Worm (Caenorhabditis elegans) whole organism, L4 larva: ENCODE data around the gene ppm-1.H.

ENCODE experiments used
- D1046.2 ChIP-seq: fragments of 200-800 bp; sonication (Bioruptor generic); IDR thresholded peaks from 2 replicates; pipeline ENCODE4 v1.3.6; 2022; ENCODE audit warnings: missing genetic modification characterization, missing compliant biosample characterization
- R02D3.7 ChIP-seq: fragments of 150-350 bp; sonication (generic microtip); optimal IDR thresholded peaks from 3 replicates; lab custom pipeline; 2014; ENCODE audit warnings: missing biosample characterization, missing genetic modification characterization
- T26A8.4 ChIP-seq: fragments of 200-800 bp; sonication (Bioruptor generic); IDR thresholded peaks from 2 replicates; pipeline ENCODE4 v1.3.6; 2022; ENCODE audit warnings: missing genetic modification characterization, missing compliant biosample characterization
- aha-1 ChIP-seq: fragments of 150-350 bp; peaks from one replicate; lab custom pipeline; 2014; ENCODE audit warnings: missing biosample characterization, missing genetic modification characterization
- aly-2 ChIP-seq: sonication (generic microtip); optimal IDR thresholded peaks from 2 replicates; lab custom pipeline; 2018; ENCODE audit warnings: missing biosample characterization, missing genetic modification characterization
- ama-1 ChIP-seq: fragments of 150-350 bp; optimal IDR thresholded peaks from 2 replicates; lab custom pipeline; 2014; ENCODE audit warnings: inconsistent platforms, mixed read lengths
- ceh-20 ChIP-seq: fragments of 200-800 bp; sonication (Bioruptor generic); IDR thresholded peaks from 2 replicates; pipeline ENCODE4 v1.3.6; 2022; ENCODE audit warnings: missing genetic modification reagents, missing genetic modification characterization, missing compliant biosample characterization
- ceh-32 ChIP-seq: sonication (generic microtip); optimal IDR thresholded peaks from 2 replicates; lab custom pipeline; 2016; ENCODE audit warnings: mild to moderate bottlenecking, missing genetic modification characterization, missing compliant biosample characterization; ENCODE audit not compliant: poor library complexity
- ceh-62 ChIP-seq: sonication (generic microtip); optimal IDR thresholded peaks from 2 replicates; lab custom pipeline; 2017; ENCODE audit warnings: missing biosample characterization, missing genetic modification characterization
- ceh-82 ChIP-seq: sonication (generic microtip); optimal IDR thresholded peaks from 2 replicates; lab custom pipeline; 2017; ENCODE audit warnings: missing biosample characterization, missing genetic modification characterization
- ces-1 ChIP-seq: fragments of 150-350 bp; sonication (generic microtip); optimal IDR thresholded peaks from 4 replicates; lab custom pipeline; 2014; ENCODE audit warnings: missing biosample characterization, missing genetic modification reagents, missing genetic modification characterization
- cey-2 ChIP-seq: sonication (generic microtip); optimal IDR thresholded peaks from 3 replicates; lab custom pipeline; 2017; ENCODE audit warnings: missing genetic modification characterization, mild to moderate bottlenecking, missing compliant biosample characterization, antibody characterized with exemption, borderline replicate concordance; ENCODE audit not compliant: insufficient read depth
- ctbp-1 ChIP-seq: fragments of 200-800 bp; sonication (Bioruptor generic); IDR thresholded peaks from 2 replicates; pipeline ENCODE4 v1.3.6; 2022; ENCODE audit warnings: missing genetic modification reagents, missing genetic modification characterization, missing compliant biosample characterization
- daf-12 ChIP-seq: fragments of 150-350 bp; optimal IDR thresholded peaks from 2 replicates; lab custom pipeline; 2014; ENCODE audit warnings: missing biosample characterization, missing genetic modification reagents, missing genetic modification characterization
- dpl-1 ChIP-seq: fragments of 150-350 bp; optimal IDR thresholded peaks from 2 replicates; lab custom pipeline; 2014; ENCODE audit warnings: missing biosample characterization, missing genetic modification reagents, missing genetic modification characterization
- fkh-10 ChIP-seq: fragments of 150-350 bp; optimal IDR thresholded peaks from 2 replicates; lab custom pipeline; 2014; ENCODE audit warnings: missing biosample characterization, missing genetic modification reagents, missing genetic modification characterization
- hif-1 ChIP-seq, 2 experiments: sonication (generic microtip); optimal IDR thresholded peaks; 2 replicates each; lab custom pipeline; 2016 to 2017; ENCODE audit warnings: missing compliant biosample characterization in 2 of 2, missing genetic modification characterization in 2 of 2, missing genetic modification reagents in 2 of 2, missing genotype in 2 of 2, mild to moderate bottlenecking in 1 of 2
- hlh-11 ChIP-seq: fragments of 200-800 bp; sonication (Bioruptor generic); optimal IDR thresholded peaks from 2 replicates; lab custom pipeline; 2018; ENCODE audit warnings: mild to moderate bottlenecking, missing genetic modification characterization, missing compliant biosample characterization
- hlh-30 ChIP-seq: sonication (generic microtip); optimal IDR thresholded peaks from 2 replicates; lab custom pipeline; 2017; ENCODE audit warnings: antibody characterized with exemption, mild to moderate bottlenecking, missing genetic modification characterization, missing compliant biosample characterization; ENCODE audit not compliant: insufficient read depth
- hmg-1.1 ChIP-seq: fragments of 200-800 bp; sonication (Bioruptor generic); IDR thresholded peaks from 2 replicates; pipeline ENCODE4 v1.3.6; 2022; ENCODE audit warnings: missing genetic modification reagents, missing genetic modification characterization, missing compliant biosample characterization
- jun-1 ChIP-seq: fragments of 150-350 bp; optimal IDR thresholded peaks from 2 replicates; lab custom pipeline; 2014; ENCODE audit warnings: missing biosample characterization, missing genetic modification reagents, missing genetic modification characterization
- lin-38 ChIP-seq: fragments of 200-800 bp; sonication (Bioruptor generic); IDR thresholded peaks from 2 replicates; pipeline ENCODE4 v1.3.6; 2022; ENCODE audit warnings: missing genetic modification reagents, missing genetic modification characterization, missing compliant biosample characterization
- lir-3 ChIP-seq: sonication (generic microtip); optimal IDR thresholded peaks from 2 replicates; lab custom pipeline; 2016; ENCODE audit warnings: mild to moderate bottlenecking, missing genetic modification characterization, missing compliant biosample characterization
- lsy-2 ChIP-seq, 2 experiments: fragments of 150-350 bp in 1 of 2; sonication (generic microtip) in 1 of 2; optimal IDR thresholded peaks; 2 replicates each; lab custom pipeline; 2014 to 2017; ENCODE audit warnings: missing biosample characterization in 2 of 2, missing genetic modification characterization in 2 of 2
- madf-5 ChIP-seq, 2 experiments: fragments of 200-800 bp; sonication (Bioruptor generic); IDR thresholded peaks; 2 replicates each; pipeline ENCODE4 v1.3.6; 2022; ENCODE audit warnings: missing compliant biosample characterization in 2 of 2, missing genetic modification characterization in 2 of 2
- madf-9 ChIP-seq: fragments of 200-800 bp; sonication (Bioruptor generic); conservative IDR thresholded peaks from 2 replicates; pipeline ENCODE4 v1.3.6; 2022; ENCODE audit warnings: missing genetic modification reagents, missing genetic modification characterization, missing compliant biosample characterization
- mdl-1 ChIP-seq, 2 experiments: fragments of 150-350 bp in 1 of 2; sonication (generic microtip) in 1 of 2; optimal IDR thresholded peaks; 2 replicates each; lab custom pipeline; 2014 to 2017; ENCODE audit warnings: missing biosample characterization in 2 of 2, missing genetic modification characterization in 2 of 2
- mep-1 ChIP-seq: fragments of 150-350 bp; sonication (generic microtip); optimal IDR thresholded peaks from 3 replicates; lab custom pipeline; 2014; ENCODE audit warnings: missing biosample characterization, missing genetic modification characterization
- mes-2 ChIP-seq: sonication (generic microtip); optimal IDR thresholded peaks from 2 replicates; lab custom pipeline; 2016; ENCODE audit warnings: missing genotype, mild to moderate bottlenecking, missing genetic modification characterization, missing compliant biosample characterization; ENCODE audit not compliant: poor library complexity, severe bottlenecking
- mxl-2 ChIP-seq: fragments of 200-800 bp; sonication (Bioruptor generic); conservative IDR thresholded peaks from 2 replicates; pipeline ENCODE4 v1.3.6; 2022; ENCODE audit warnings: missing genetic modification reagents, missing genetic modification characterization, missing compliant biosample characterization
- nhr-10 ChIP-seq: fragments of 150-350 bp; optimal IDR thresholded peaks from 2 replicates; lab custom pipeline; 2014; ENCODE audit warnings: missing biosample characterization, missing genetic modification characterization
- nhr-102 ChIP-seq: sonication (generic microtip); optimal IDR thresholded peaks from 2 replicates; lab custom pipeline; 2016; ENCODE audit warnings: mild to moderate bottlenecking, missing genetic modification characterization, moderate library complexity, missing compliant biosample characterization
- nhr-111 ChIP-seq: fragments of 200-800 bp; sonication (Bioruptor generic); optimal IDR thresholded peaks from 2 replicates; lab custom pipeline; 2018; ENCODE audit warnings: mild to moderate bottlenecking, missing genetic modification characterization, missing compliant biosample characterization
- nhr-237 ChIP-seq: sonication (generic microtip); optimal IDR thresholded peaks from 2 replicates; lab custom pipeline; 2017; ENCODE audit warnings: missing biosample characterization, missing genetic modification characterization
- nhr-25 ChIP-seq: sonication (generic microtip); optimal IDR thresholded peaks from 2 replicates; lab custom pipeline; 2017; ENCODE audit warnings: missing genetic modification characterization, mild to moderate bottlenecking, missing compliant biosample characterization, antibody characterized with exemption, moderate library complexity, borderline replicate concordance; ENCODE audit not compliant: insufficient read depth
- nhr-28 ChIP-seq: fragments of 150-350 bp; optimal IDR thresholded peaks from 2 replicates; lab custom pipeline; 2014; ENCODE audit warnings: missing biosample characterization, missing genetic modification characterization
- nhr-6 ChIP-seq: fragments of 150-350 bp; optimal IDR thresholded peaks from 2 replicates; lab custom pipeline; 2014; ENCODE audit warnings: missing biosample characterization, missing genetic modification characterization
- nhr-76 ChIP-seq: fragments of 150-350 bp; optimal IDR thresholded peaks from 2 replicates; lab custom pipeline; 2014; ENCODE audit warnings: missing biosample characterization, missing genetic modification characterization
- pha-4 ChIP-seq, 2 experiments: fragments of 150-350 bp in 1 of 2; fragments of 200-800 bp in 1 of 2; sonication (Bioruptor generic) in 1 of 2; IDR thresholded peaks in 1 of 2; optimal IDR thresholded peaks in 1 of 2; 2 replicates each; pipeline versions ENCODE4 v1.3.6 to Lab custom; 2014 to 2022; ENCODE audit warnings: missing genetic modification characterization in 2 of 2, missing genetic modification reagents in 2 of 2, missing biosample characterization in 1 of 2, missing compliant biosample characterization in 1 of 2
- saeg-2 ChIP-seq: fragments of 200-800 bp; sonication (Bioruptor generic); IDR thresholded peaks from 2 replicates; pipeline ENCODE4 v1.3.6; 2022; ENCODE audit warnings: missing genetic modification reagents, missing genetic modification characterization, missing compliant biosample characterization
- snpc-4 ChIP-seq: fragments of 150-350 bp; optimal IDR thresholded peaks from 2 replicates; lab custom pipeline; 2014; ENCODE audit warnings: missing biosample characterization, missing genetic modification characterization
- tra-1 ChIP-seq: fragments of 200-800 bp; sonication (Bioruptor generic); IDR thresholded peaks from 2 replicates; pipeline ENCODE4 v1.3.6; 2022; ENCODE audit warnings: missing genetic modification reagents, missing genetic modification characterization, missing compliant biosample characterization
- unc-62 ChIP-seq, 3 experiments: fragments of 150-350 bp in 1 of 3; sonication (generic microtip); optimal IDR thresholded peaks in 2 of 3; peaks in 1 of 3; 1 replicate in 1 of 3; 2 replicates in 2 of 3; lab custom pipeline; 2014 to 2017; ENCODE audit warnings: missing biosample characterization in 3 of 3, missing genetic modification characterization in 3 of 3, missing genetic modification reagents in 3 of 3, missing genotype in 1 of 3
- zfp-2 ChIP-seq: sonication (generic microtip); optimal IDR thresholded peaks from 2 replicates; lab custom pipeline; 2016; ENCODE audit warnings: mild to moderate bottlenecking, missing genetic modification characterization, missing compliant biosample characterization
- zfp-3 ChIP-seq: fragments of 200-800 bp; sonication (Bioruptor generic); conservative IDR thresholded peaks from 2 replicates; pipeline ENCODE4 v1.3.6; 2022; ENCODE audit warnings: missing genetic modification reagents, missing genetic modification characterization, missing compliant biosample characterization

ppm-1.H gene

DNA sequence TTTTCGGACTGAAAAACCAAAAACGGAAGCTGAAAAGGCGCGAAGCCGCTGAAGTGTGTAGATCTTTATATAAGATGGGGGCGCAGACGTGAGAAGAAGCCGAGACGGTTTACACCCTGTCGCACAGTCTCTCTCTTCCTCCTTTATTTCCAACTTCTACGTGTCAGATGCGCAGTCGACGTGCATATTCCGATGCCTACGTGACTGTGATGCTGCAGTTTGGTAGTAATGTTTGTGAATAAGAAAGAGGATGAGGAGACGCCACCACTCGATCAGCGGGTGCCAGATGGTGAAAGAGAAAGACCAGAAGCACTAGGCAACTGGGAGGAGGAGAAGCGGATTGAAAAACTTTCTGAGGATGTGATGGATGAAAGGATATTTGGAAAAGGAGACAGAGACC, 49.9 kb downstream of the ppm-1.H start:
- peak; percentile 54 for TF ChIP-seq aha-1 (tag; lab: Kevin White, UChicago)
- no peak for TF ChIP-seq hlh-30 (tag; lab: Kevin White, UChicago)
- TF ChIP-seq hif-1 (tag; optimal IDR thresholded peaks at IDR 0.05; lab: Kevin White, UChicago) = peak; percentile 37 to 95

DNA sequence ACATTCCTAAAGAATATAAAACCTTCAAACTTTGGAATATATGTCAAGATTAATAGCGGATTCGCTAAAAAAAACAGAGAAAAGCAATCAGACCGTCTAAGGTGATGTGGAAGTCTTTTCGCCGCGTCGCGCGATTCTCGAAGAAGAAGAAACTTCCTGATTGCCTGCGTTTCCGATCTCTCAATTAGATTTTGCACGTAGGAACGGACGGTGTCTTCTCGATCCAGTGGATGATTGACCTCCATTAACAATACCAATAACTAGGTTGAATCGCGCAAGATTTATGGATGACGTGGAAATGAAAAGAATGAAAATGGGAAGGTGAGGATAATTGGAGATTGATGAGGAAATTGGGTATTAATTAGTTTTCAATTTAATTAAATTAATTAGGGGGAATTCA, 51.0 kb downstream of the ppm-1.H start:
- TF ChIP-seq nhr-25 (tag; lab: Kevin White, UChicago) (peak; percentile 58), D1046.2 (GFP tag; lab: Robert Waterston, UW) (no peak), T26A8.4 (GFP tag; lab: Robert Waterston, UW) (0 out of 2 replicates have a peak, but pooled peaks have one; percentile 34), lin-38 (GFP tag; lab: Robert Waterston, UW) (no peak), dpl-1 (GFP tag; lab: Kevin White, UChicago) (no peak), lir-3 (tag; lab: Kevin White, UChicago) (no peak), aly-2 (tag; lab: Kevin White, UChicago) (no peak), R02D3.7 (tag; lab: Kevin White, UChicago) (no peak), ceh-82 (tag; lab: Kevin White, UChicago) (no peak), nhr-111 (no peak), madf-5 (GFP tag; IDR thresholded peaks at IDR 0.05; lab: Robert Waterston, UW) (no peak), fkh-10 (GFP tag; lab: Kevin White, UChicago) (no peak), snpc-4 (no peak), pha-4 (GFP tag; IDR thresholded peaks at IDR 0.05; lab: Robert Waterston, UW) (no peak), pha-4 (tag; optimal IDR thresholded peaks at IDR 0.05; lab: Kevin White, UChicago) (no peak), nhr-28 (tag; lab: Kevin White, UChicago) (peak; percentile 22), mep-1 (tag; lab: Kevin White, UChicago) (no peak), ceh-20 (no peak), lsy-2 (tag; optimal IDR thresholded peaks at IDR 0.05; lab: Kevin White, UChicago) (no peak), ama-1 (peak; percentile 63), unc-62 (GFP tag; optimal IDR thresholded peaks at IDR 0.05 in 1 of 2; lab: Kevin White, UChicago) (peak in 1 of 2 experiments; percentile 80), unc-62 (tag; optimal IDR thresholded peaks at IDR 0.05; lab: Kevin White, UChicago) (no peak), nhr-76 (tag; lab: Kevin White, UChicago) (no peak), hlh-11 (tag; lab: Kevin White, UChicago) (peak; percentile 8), nhr-237 (tag; lab: Kevin White, UChicago) (no peak), nhr-10 (tag; lab: Kevin White, UChicago) (no peak)

DNA sequence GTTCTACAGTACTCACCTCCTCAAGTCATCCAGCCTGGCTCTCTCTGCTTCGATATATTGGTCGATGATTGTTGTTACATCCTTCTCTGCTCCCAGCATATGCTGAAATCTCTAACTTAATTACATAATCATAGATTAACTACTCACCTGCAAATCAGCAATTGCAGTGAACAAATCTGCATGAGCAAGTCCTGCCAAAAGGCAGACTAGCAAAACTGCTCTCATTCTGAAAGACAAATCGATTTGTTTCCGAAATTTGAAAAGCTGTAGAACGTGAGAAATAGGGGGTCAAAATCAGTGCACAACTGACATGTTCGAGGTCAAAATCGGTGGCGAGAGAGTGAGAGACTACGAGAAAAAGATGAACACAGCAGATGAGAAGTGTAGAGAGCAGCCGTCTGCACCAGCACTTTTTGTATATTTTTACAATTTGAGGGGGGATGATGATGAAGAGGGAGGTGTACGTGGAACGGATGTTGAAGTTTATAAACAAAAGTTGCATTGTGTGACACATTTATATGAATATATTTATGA, 52.3 kb downstream of the ppm-1.H start, which contains the start of gene phy-2:
Gene phy-2, minus strand, starts transcription at position 226 of the 534 bp plus-strand sequence.
- TF ChIP-seq jun-1 (tag; lab: Kevin White, UChicago) = no peak
- no peak for TF ChIP-seq daf-12 (tag; lab: Kevin White, UChicago)
- TF ChIP-seq nhr-28 (tag; lab: Kevin White, UChicago) = no peak
- no peak for TF ChIP-seq saeg-2
- TF ChIP-seq hif-1 (tag; optimal IDR thresholded peaks at IDR 0.05; lab: Kevin White, UChicago) = peak in 1 of 2 experiments; percentile 9
- TF ChIP-seq nhr-102 (tag; lab: Kevin White, UChicago) = no peak
- no peak for TF ChIP-seq mes-2 (tag; lab: Kevin White, UChicago)
- TF ChIP-seq zfp-3 = no peak
- TF ChIP-seq mxl-2 (GFP tag; lab: Robert Waterston, UW) = no peak
- TF ChIP-seq nhr-10 (tag; lab: Kevin White, UChicago) = no peak
- no peak for TF ChIP-seq zfp-2 (tag; lab: Kevin White, UChicago)
- no peak for TF ChIP-seq tra-1 (GFP tag; lab: Robert Waterston, UW)
- TF ChIP-seq ceh-62 (tag; lab: Kevin White, UChicago) = no peak
- no peak for TF ChIP-seq ceh-32
- TF ChIP-seq madf-9 = no peak
- no peak for TF ChIP-seq ctbp-1 (GFP tag; lab: Robert Waterston, UW)
- TF ChIP-seq nhr-6 (tag; lab: Kevin White, UChicago) = no peak
- peak; percentile 5 for TF ChIP-seq ama-1
- TF ChIP-seq hmg-1.1 (GFP tag; lab: Robert Waterston, UW) = no peak
- TF ChIP-seq mdl-1 (tag; optimal IDR thresholded peaks at IDR 0.05; lab: Kevin White, UChicago) = no peak
- no peak for TF ChIP-seq aha-1 (tag; lab: Kevin White, UChicago)
- no peak for TF ChIP-seq ces-1
- no peak for TF ChIP-seq cey-2
- peak in 1 of 2 experiments; percentile 89 for TF ChIP-seq unc-62 (GFP tag; optimal IDR thresholded peaks at IDR 0.05 in 1 of 2; lab: Kevin White, UChicago)
- no peak for TF ChIP-seq unc-62 (tag; optimal IDR thresholded peaks at IDR 0.05; lab: Kevin White, UChicago)
- TF ChIP-seq fkh-10 (GFP tag; lab: Kevin White, UChicago) = no peak
